Fruit fly (Drosophila melanogaster): ENCODE measurements around the gene Sec61gamma.

Gene Sec61gamma

DNA sequence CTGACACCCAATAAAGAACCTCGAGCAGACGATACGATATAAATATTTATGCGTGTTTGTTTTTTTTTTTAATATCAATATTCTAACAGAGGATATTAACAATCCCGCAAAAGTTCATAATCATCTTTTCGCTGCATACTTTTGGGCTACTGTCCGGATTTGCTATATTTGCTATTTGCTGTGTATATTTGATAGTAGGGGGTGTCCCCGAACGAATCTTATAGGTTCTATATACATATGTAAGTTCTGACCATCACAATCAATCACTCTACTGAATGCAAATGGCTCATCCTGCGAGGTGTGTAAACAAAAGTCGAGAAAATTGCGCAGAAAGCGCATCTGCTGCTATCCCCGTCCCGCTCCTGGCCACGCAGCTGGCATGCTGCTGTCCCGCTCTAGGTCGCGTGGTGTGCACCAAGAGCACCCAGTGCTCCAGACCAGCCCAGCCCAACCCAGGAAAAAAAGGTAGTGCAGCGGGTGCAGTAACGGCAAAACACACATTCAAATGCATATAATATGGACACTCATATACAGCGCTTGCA, 2.3 kb upstream of the Sec61gamma start:
- no peak for TF ChIP-seq ttk (optimal IDR thresholded peaks at IDR 0.05)
- TF ChIP-seq insv (optimal IDR thresholded peaks at IDR 0.05): no peak

DNA sequence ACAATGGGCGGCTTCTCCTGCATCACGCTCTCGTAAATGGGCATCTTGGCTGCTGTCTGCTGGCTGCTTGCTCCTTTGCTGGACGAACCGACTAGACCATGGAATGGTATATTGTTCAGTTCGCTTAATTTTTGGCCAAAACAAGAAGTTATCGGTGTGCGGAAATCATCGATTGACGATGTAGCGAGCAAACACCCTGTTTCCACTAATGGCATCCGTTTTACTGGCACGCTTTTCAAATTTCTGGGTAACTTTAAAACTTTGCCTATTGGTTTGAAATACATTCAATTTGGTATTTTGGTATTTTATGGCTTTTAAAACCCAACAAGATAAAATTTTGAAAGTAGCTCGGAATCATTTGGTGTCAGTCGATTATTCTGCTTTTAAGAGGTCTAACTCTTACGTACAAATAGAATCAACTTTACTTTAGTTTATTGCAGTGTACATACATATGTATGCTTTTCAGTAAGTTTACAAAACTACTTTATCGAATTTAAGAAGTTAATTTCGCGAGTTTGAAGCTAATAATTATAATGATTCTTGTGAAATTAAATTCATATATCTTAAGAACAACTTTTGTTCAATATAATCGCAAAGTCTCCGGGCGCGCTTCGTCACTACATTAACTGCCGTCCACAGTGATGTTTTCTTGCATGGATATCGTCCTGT, 2.9 kb downstream of the Sec61gamma start, which contains the start of gene Arp10:
Gene Arp10, minus strand, starts transcription at position 304 of the 669 bp plus-strand sequence.
- TF ChIP-seq Sin3A (optimal IDR thresholded peaks at IDR 0.05) (no peak), Myc (optimal IDR thresholded peaks at IDR 0.05) (no peak), h (optimal IDR thresholded peaks at IDR 0.05) (no peak), psq (optimal IDR thresholded peaks at IDR 0.05) (no peak), insv (optimal IDR thresholded peaks at IDR 0.05) (no peak), ttk (optimal IDR thresholded peaks at IDR 0.05) (no peak)

DNA sequence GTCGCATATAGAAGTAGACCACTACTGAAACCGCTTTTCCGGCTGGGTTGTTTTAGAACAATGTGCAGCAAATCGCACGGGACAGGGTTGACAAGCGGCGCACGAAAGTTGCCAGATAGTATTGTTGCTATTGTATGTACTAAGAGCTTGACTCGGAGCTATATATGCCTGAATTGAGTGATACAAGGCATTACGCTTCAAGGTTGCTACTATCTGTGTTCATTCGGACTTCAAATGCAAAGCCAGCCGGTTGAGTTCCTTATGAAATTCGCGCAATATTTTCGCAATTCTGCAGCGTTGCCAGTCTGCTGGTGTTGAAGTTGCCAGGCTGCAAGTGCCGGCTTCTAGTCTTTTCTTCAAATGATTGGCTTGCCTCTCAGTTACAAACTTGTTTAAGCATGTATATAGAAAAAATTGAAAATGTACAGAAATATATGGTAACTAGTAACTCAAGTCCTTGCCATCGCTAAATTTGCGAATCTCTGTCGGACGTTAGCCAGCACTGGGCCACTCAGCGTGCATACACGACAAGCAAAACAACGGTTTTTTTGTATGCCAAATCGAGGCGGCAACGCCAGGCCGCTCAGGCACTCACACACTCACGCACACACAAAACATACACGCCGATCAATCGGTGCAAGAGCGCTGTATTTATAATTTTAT, 8.8 kb downstream of the Sec61gamma start, which contains the start of the genes Ranbp21 and Elys:
Gene Ranbp21, minus strand, starts transcription at position 513 of the 663 bp plus-strand sequence.
Gene Elys, plus strand, starts transcription at position 549 of the 663 bp plus-strand sequence.
- no peak for TF ChIP-seq Myc (optimal IDR thresholded peaks at IDR 0.05)
- no peak for TF ChIP-seq insv (optimal IDR thresholded peaks at IDR 0.05)
- TF ChIP-seq Sin3A (optimal IDR thresholded peaks at IDR 0.05): no peak
- no peak for TF ChIP-seq h (optimal IDR thresholded peaks at IDR 0.05)
- no peak for TF ChIP-seq psq (optimal IDR thresholded peaks at IDR 0.05)
- TF ChIP-seq ttk (optimal IDR thresholded peaks at IDR 0.05): no peak

DNA sequence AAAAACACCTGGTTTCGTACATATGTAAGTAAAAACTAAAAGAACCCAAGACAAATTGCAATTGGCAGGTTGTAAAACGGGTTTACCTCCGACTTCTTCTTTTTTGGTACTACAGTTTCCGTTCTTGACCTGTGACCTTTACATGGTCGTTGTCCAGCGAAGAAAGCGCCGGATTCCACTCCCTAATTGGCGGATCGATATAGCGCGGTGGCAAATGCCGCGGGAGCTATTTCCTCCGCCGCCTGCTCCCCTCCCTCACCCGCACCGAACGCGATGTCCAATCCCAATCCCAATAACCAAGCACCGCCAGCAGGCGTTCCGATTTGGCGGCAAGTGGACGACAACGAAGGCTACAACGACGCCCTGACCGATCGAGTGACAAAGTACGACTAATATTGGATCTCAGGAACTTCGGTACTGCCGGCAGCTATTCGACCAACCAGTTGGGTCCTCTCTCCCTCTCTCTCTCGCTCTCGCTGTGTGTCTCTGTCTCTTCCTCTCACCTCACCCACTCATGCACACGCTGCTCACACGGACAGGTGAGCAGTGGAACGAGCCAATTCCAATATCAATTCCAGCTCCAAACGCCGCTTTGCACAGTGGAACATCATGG, 19.6 kb downstream of the Sec61gamma start:
- TF ChIP-seq psq (optimal IDR thresholded peaks at IDR 0.05): no peak
- TF ChIP-seq h (optimal IDR thresholded peaks at IDR 0.05): no peak
- TF ChIP-seq Sin3A (optimal IDR thresholded peaks at IDR 0.05): no peak
- TF ChIP-seq ttk (optimal IDR thresholded peaks at IDR 0.05): no peak
- TF ChIP-seq Myc (optimal IDR thresholded peaks at IDR 0.05): no peak
- no peak for TF ChIP-seq insv (optimal IDR thresholded peaks at IDR 0.05)

DNA sequence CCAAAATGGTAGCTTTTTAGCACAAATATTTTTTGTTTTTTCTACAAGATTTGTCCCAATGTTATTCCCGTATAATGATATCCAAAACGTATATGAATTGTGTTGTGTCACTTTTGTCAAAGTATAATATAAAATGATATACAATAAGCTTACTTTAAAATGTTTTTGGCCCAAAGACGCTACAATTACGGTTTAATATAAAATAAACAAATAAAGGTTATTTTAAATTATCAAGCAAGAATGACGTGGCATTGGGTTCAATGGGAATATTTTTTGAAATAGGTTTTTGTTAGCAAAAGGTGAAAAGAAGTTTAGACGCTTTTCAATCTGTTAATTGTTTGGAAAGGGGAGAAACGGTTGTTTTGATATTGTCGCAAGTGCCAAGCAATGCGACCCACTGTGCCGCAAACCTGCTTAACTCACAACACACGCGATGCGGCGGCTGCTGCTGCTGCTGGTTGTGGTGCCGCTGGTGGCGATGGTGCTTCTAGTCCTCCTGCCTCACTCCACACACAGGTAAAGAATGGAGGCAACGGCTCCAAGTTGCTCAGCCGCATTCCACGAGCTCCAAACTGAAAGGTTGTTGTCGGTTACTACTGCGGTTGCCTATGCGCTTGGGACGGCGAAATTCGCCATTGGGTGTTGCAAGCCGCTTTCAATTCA, 20.2 kb downstream of the Sec61gamma start:
- no peak for TF ChIP-seq h (optimal IDR thresholded peaks at IDR 0.05)
- no peak for TF ChIP-seq Myc (optimal IDR thresholded peaks at IDR 0.05)
- no peak for TF ChIP-seq psq (optimal IDR thresholded peaks at IDR 0.05)
- TF ChIP-seq insv (optimal IDR thresholded peaks at IDR 0.05): no peak
- TF ChIP-seq Sin3A (optimal IDR thresholded peaks at IDR 0.05): no peak
- TF ChIP-seq ttk (optimal IDR thresholded peaks at IDR 0.05): no peak

DNA sequence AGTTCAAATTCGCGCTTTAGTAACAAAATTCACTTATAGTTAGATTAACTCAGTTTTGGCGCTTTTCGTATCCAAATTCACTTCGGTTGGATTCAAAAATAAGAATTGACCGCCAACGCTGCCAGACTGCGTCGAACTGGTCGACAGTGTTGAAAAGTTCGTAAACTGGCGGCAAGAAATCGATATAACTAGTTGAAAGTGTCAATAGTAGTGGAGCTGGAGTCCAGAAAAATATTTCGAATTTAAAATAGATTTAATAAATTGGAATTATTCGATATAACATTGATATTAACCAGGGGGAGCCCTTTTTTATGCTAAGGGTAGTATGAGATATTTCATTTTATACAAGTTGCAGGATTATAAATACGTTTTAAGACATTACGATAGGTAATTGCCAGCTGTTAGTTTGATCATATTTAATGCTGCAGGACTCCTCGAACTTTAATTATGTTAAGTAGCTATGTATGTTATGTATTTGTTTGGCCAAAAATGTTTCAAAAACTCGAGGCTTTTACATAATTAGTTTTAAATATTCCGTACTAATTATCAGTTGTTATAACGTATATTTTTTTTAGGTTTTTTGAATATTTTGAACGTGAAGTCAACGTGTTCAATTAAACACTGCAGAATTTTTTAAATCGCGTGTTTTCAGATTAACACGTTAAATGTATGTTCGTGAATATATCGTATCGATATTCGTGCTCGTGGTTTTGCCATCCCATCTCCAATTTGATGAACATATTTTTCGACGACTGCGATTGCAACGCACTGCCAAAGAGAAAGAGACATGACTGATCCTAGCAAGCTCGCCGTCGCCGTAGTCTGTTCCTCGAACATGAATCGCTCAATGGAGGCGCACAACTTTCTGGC, 21.0 kb downstream of the Sec61gamma start, which contains the start of the genes CG14223 and Ssu72:
Gene CG14223, minus strand, starts transcription at position 113 of the 870 bp plus-strand sequence.
Gene Ssu72, plus strand, starts transcription at position 703 of the 870 bp plus-strand sequence.
- TF ChIP-seq Myc (optimal IDR thresholded peaks at IDR 0.05) (no peak), h (optimal IDR thresholded peaks at IDR 0.05) (no peak), psq (optimal IDR thresholded peaks at IDR 0.05) (no peak), Sin3A (optimal IDR thresholded peaks at IDR 0.05) (no peak), insv (optimal IDR thresholded peaks at IDR 0.05) (no peak), ttk (optimal IDR thresholded peaks at IDR 0.05) (no peak)

DNA sequence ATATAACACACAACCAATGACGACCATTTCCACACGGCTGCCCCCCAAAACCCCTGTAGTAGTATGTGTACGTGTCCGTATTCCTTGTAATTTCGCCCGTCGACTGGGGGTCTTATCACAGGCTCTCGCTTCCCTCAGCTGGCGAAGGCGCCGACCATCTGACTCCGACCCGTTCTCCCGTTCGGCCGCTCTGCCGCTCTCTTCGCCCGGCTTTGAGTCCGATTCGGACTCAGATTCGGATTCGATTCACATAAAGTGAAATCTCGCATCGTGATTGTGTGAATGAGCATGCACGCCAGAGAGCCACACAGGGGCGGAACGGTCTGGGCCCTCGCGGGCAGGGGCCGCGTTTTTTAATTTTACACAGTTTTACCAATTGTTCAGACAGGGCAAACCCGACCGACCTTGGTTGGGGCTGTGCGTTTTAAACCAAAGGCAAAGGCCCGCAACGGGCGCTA, 22.6 kb downstream of the Sec61gamma start:
- TF ChIP-seq ttk (optimal IDR thresholded peaks at IDR 0.05) (no peak), Sin3A (optimal IDR thresholded peaks at IDR 0.05) (no peak), psq (optimal IDR thresholded peaks at IDR 0.05) (no peak), h (optimal IDR thresholded peaks at IDR 0.05) (no peak), Myc (optimal IDR thresholded peaks at IDR 0.05) (no peak), insv (optimal IDR thresholded peaks at IDR 0.05) (no peak)

DNA sequence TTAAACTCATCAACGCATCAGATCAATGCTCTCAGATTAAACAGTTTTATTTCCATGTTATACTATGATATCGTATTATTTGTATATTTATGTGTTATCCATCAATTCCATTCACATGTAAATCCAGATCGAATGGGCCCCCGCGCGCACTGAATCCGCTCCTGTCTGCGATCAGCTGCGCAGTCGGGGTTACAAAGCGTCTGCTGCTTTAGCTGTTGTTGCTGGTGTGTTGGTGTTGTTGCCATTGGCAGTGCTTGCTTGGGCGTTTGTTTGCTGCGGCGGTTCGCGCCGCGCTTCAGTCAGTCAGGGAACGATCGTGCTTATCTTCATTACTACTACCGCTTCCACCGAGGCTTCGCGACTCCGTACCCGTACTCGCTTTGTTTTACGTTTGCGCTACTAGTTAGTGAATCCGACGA, 23.9 kb downstream of the Sec61gamma start, which contains the start of gene Zw:
Gene Zw, plus strand, starts transcription at position 262 of the 419 bp plus-strand sequence.
- TF ChIP-seq ttk (optimal IDR thresholded peaks at IDR 0.05) (no peak), Sin3A (optimal IDR thresholded peaks at IDR 0.05) (no peak), psq (optimal IDR thresholded peaks at IDR 0.05) (no peak), Myc (optimal IDR thresholded peaks at IDR 0.05) (no peak), h (optimal IDR thresholded peaks at IDR 0.05) (no peak), insv (optimal IDR thresholded peaks at IDR 0.05) (no peak)

DNA sequence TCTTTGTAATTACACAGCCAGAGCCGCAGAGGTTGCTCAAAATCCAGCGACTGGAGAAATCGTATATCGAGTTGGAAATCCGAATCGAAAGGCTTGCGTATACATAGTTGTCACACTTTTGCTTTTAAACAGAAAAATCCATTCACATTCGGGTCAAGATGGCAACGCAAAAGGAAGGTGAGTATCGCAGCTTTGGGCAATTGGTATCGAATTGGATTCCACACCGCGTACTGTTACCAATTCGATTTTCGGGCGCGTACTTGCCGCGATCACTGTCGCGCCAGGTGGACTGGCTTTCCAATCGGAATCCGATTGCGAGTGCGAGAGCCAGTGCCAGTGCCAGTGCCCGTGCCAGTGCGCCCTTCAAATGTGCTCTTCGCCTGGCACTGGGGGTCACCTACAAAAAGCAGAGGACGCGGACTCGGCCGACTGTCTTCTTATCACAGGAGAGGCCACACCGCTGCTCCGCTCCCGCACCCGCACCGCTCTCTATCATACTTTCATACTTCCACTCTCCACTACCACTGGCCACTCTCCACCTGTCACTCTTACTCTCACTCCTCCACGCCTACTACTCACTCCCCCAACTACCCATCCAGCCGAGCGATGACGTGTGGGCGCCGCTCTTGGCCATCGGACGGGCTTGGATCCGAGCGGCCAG, 24.4 kb downstream of the Sec61gamma start:
- no peak for TF ChIP-seq Sin3A (optimal IDR thresholded peaks at IDR 0.05)

DNA sequence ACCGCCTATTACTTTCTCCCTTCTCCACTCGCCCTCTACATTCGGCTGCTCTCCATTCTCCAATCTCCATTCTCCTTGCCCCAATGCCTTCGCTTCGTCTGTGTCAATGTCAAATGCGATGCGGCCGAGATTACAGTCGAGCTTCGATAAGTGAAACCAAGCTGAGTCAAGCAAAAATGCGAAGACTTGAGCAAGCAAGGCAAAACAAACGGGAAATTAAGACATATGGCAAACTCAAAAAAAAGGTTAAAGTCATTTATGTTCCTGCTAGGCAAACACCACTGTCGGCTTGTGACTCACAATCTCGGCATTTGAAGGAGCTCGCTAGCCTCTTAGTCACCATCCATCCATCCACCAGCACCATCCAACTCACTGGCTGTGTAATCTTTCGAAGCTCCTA, 25.3 kb downstream of the Sec61gamma start:
- TF ChIP-seq Myc (optimal IDR thresholded peaks at IDR 0.05) (no peak), Sin3A (optimal IDR thresholded peaks at IDR 0.05) (no peak), insv (optimal IDR thresholded peaks at IDR 0.05) (no peak), ttk (optimal IDR thresholded peaks at IDR 0.05) (no peak), psq (optimal IDR thresholded peaks at IDR 0.05) (no peak), h (optimal IDR thresholded peaks at IDR 0.05) (no peak)
